Worm (Caenorhabditis elegans): ENCODE data around the gene fbxa-82.
A peak's percentile ranks its signal among the peaks of the same experiment; 100 is the strongest.

The fbxa-82 gene

ce11 chrV:15083659-15084058 is 31.3 kb upstream of the fbxa-82 start:
- peak; percentile 93 for TF ChIP-seq ama-1 (optimal IDR thresholded peaks at IDR 0.05)
- TF ChIP-seq nhr-19 (GFP tag; conservative IDR thresholded peaks at IDR 0.05), result peak; percentile 16; the same call in 1 of the 2 replicates
- TF ChIP-seq fkh-10 (GFP tag; optimal IDR thresholded peaks at IDR 0.05), result no peak
- no peak for TF ChIP-seq sox-4 (tag; optimal IDR thresholded peaks at IDR 0.05)
- peak in 1 of 2 experiments; percentile 19 for TF ChIP-seq lsy-2 (tag; optimal IDR thresholded peaks at IDR 0.05)
- peak; percentile 84 for TF ChIP-seq aly-2 (tag; optimal IDR thresholded peaks at IDR 0.05)
- peak; percentile 30 for TF ChIP-seq pax-3 (tag; optimal IDR thresholded peaks at IDR 0.05)
- no peak for TF ChIP-seq hlh-17 (GFP tag; optimal IDR thresholded peaks at IDR 0.05; ENCODE audit: borderline replicate concordance)
- TF ChIP-seq F16B12.6 (tag; optimal IDR thresholded peaks at IDR 0.05), result no peak
- no peak for TF ChIP-seq efl-1 (optimal IDR thresholded peaks at IDR 0.05)
- TF ChIP-seq efl-1 (GFP tag; optimal IDR thresholded peaks at IDR 0.05 in 1 of 2), result peak in 1 of 2 experiments; percentile 81
- peak; percentile 19 for TF ChIP-seq snu-23 (GFP tag; optimal IDR thresholded peaks at IDR 0.05)
- peak; percentile 18 for TF ChIP-seq rnt-1 (tag; optimal IDR thresholded peaks at IDR 0.05)
- no peak for TF ChIP-seq lin-14 (GFP tag; optimal IDR thresholded peaks at IDR 0.05)
- TF ChIP-seq nhr-20 (tag; optimal IDR thresholded peaks at IDR 0.05), result peak; percentile 6
- peak; percentile 48 for TF ChIP-seq ceh-63 (GFP tag; optimal IDR thresholded peaks at IDR 0.05)
- TF ChIP-seq nhr-71 (tag; optimal IDR thresholded peaks at IDR 0.05), result peak; percentile 44

ce11 chrV:15082291-15082690 is 30.0 kb upstream of the fbxa-82 start, which contains the start of the genes C01G10.10 and C01G10.9:
TSS of gene C01G10.10 (minus strand) at chrV:15082441.
TSS of gene C01G10.9 (plus strand) at chrV:15082530.
- TF ChIP-seq nhr-20 (tag; optimal IDR thresholded peaks at IDR 0.05) (peak; percentile 85), ceh-88 (GFP tag; IDR thresholded peaks at IDR 0.05) (no peak), efl-3 (GFP tag; optimal IDR thresholded peaks at IDR 0.05) (peak; percentile 54), unc-62 (GFP tag; optimal IDR thresholded peaks at IDR 0.05) (no peak), isw-1 (GFP tag; IDR thresholded peaks at IDR 0.05) (peak; percentile 46; the same call in 1 of the 2 replicates), vab-15 (tag; optimal IDR thresholded peaks at IDR 0.05) (no peak), lin-35 (GFP tag; optimal IDR thresholded peaks at IDR 0.05) (peak; percentile 21 to 46), sox-4 (tag; optimal IDR thresholded peaks at IDR 0.05) (peak; percentile 90), hpl-2 (GFP tag; optimal IDR thresholded peaks at IDR 0.05) (no peak), fkh-10 (GFP tag; optimal IDR thresholded peaks at IDR 0.05) (no peak), unc-130 (tag; optimal IDR thresholded peaks at IDR 0.05) (peak; percentile 34), blmp-1 (tag; optimal IDR thresholded peaks at IDR 0.05) (peak; percentile 51), unc-98 (GFP tag; IDR thresholded peaks at IDR 0.05) (peak; percentile 58; the same call in 1 of the 2 replicates), ztf-11 (tag; optimal IDR thresholded peaks at IDR 0.05) (peak in 1 of 2 experiments; percentile 95), irx-1 (tag; optimal IDR thresholded peaks at IDR 0.05) (peak; percentile 93), fkh-8 (tag; optimal IDR thresholded peaks at IDR 0.05) (peak; percentile 53), pqm-1 (tag; optimal IDR thresholded peaks at IDR 0.05) (no peak), ceh-90 (tag; optimal IDR thresholded peaks at IDR 0.05) (peak; percentile 92), dpl-1 (GFP tag; optimal IDR thresholded peaks at IDR 0.05) (peak; percentile 45 to 67 (median 56)), snu-23 (GFP tag; optimal IDR thresholded peaks at IDR 0.05) (peak; percentile 86), ceh-82 (tag; optimal IDR thresholded peaks at IDR 0.05) (peak; percentile 28 to 32 (median 30)), aly-2 (tag; optimal IDR thresholded peaks at IDR 0.05) (no peak), C16A3.4 (tag; optimal IDR thresholded peaks at IDR 0.05) (peak; percentile 27), nhr-47 (tag; optimal IDR thresholded peaks at IDR 0.05) (peak; percentile 86), lin-15B (tag; optimal IDR thresholded peaks at IDR 0.05) (no peak), alr-1 (tag; optimal IDR thresholded peaks at IDR 0.05; ENCODE audit: borderline replicate concordance) (no peak), xbp-1 (tag; optimal IDR thresholded peaks at IDR 0.05) (peak; percentile 77), lsy-2 (tag; optimal IDR thresholded peaks at IDR 0.05) (peak; percentile 68 to 70), hlh-4 (tag; optimal IDR thresholded peaks at IDR 0.05) (peak; percentile 80), rnt-1 (tag; optimal IDR thresholded peaks at IDR 0.05) (peak; percentile 97), nhr-84 (tag; optimal IDR thresholded peaks at IDR 0.05) (no peak), nhr-19 (GFP tag; conservative IDR thresholded peaks at IDR 0.05) (peak; percentile 73), ceh-63 (GFP tag; optimal IDR thresholded peaks at IDR 0.05) (no peak), ces-1 (GFP tag; optimal IDR thresholded peaks at IDR 0.05) (no peak), unc-86 (tag; optimal IDR thresholded peaks at IDR 0.05) (peak; percentile 46), nhr-71 (tag; optimal IDR thresholded peaks at IDR 0.05) (peak; percentile 87), lir-3 (tag; optimal IDR thresholded peaks at IDR 0.05; ENCODE audit: poor library complexity) (peak; percentile 96), tlp-1 (tag; optimal IDR thresholded peaks at IDR 0.05) (no peak), skn-1 (tag; optimal IDR thresholded peaks at IDR 0.05) (peak; percentile 38), lin-14 (GFP tag; optimal IDR thresholded peaks at IDR 0.05) (peak; percentile 69), nhr-11 (tag; optimal IDR thresholded peaks at IDR 0.05) (no peak), elt-3 (tag; optimal IDR thresholded peaks at IDR 0.05) (peak in 1 of 6 experiments; percentile 60), zip-4 (GFP tag; optimal IDR thresholded peaks at IDR 0.05) (peak; percentile 20)

Data from whole organism, L1 larva.